Fruit fly (Drosophila melanogaster) whole organism, embryonic: ENCODE measurements around the gene Polr3F.

Experiments used
- Hr51 ChIP-seq, 2 experiments: fragments of 200-800 bp; sonication (Bioruptor generic); optimal IDR thresholded peaks; 2 replicates in 1 of 2; 3 replicates in 1 of 2; lab custom pipeline; 2016 to 2018; ENCODE audit warnings: missing biosample characterization in 2 of 2, missing genetic modification characterization in 2 of 2, mild to moderate bottlenecking in 1 of 2, moderate library complexity in 1 of 2
- ewg ChIP-seq: fragments of 200-800 bp; sonication (Bioruptor generic); optimal IDR thresholded peaks from 3 replicates; lab custom pipeline; 2017; ENCODE audit warnings: mild to moderate bottlenecking, missing biosample characterization, missing genetic modification reagents, missing genetic modification characterization
- fu2 ChIP-seq: fragments of 200-800 bp; sonication (Bioruptor generic); optimal IDR thresholded peaks from 2 replicates; lab custom pipeline; 2016; ENCODE audit warnings: missing biosample characterization, missing genetic modification characterization

DNA sequence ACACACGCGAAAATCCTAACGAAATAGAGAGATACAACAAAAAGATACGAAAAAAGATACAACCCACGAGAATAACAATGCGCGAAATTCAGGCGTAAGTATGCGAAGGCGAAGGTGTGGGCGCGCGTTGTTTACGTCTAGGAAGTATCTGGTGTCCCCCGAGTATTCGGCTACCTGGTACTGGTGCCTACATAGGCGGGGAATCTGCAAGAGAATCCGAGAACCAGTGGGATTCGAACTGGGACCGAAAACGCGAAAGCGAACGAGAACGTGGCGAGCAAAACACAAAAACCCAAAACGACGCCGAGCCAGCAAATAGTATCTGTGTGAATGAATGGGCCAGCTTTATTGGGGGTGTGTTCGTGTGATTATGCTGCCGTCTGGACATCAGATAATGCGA lies 22.9 kb upstream of the Polr3F start:
- TF ChIP-seq fu2 (GFP tag; lab: Kevin White, UChicago) (no peak), ewg (GFP tag; lab: Kevin White, UChicago) (no peak), Hr51 (GFP tag; optimal IDR thresholded peaks at IDR 0.05; lab: Kevin White, UChicago) (no peak)
